Worm (Caenorhabditis elegans): ENCODE measurements around the gene C01B10.6.
A peak's percentile ranks its signal among the peaks of the same experiment; 100 is the strongest.

C01B10.6 gene

DNA sequence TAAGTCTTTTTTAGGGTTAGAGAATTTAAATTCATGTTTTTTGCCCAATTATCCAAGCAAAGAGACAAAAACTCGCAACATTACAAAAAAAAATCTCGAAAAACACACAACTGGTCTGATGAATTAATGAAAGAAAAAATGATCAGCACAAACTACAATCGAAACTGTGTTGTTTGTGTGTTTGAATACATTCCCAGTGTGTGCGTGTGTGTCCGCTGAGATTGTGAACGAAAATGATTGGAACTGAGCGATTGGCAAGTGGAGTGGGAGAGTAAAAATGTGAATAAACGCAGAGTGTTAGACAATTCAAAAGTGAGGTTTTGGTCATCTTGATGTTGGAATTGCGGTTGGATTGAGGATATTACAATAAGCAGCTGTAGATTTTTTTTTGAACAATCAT lies 33.4 kb upstream of the C01B10.6 start:
- TF ChIP-seq fos-1 (tag; optimal IDR thresholded peaks at IDR 0.05) (no peak), R02D3.7 (tag; optimal IDR thresholded peaks at IDR 0.05) (no peak), mml-1 (tag; optimal IDR thresholded peaks at IDR 0.05) (no peak), fkh-10 (GFP tag; optimal IDR thresholded peaks at IDR 0.05) (no peak), nhr-25 (tag; optimal IDR thresholded peaks at IDR 0.05) (peak; percentile 3), elt-2 (tag; optimal IDR thresholded peaks at IDR 0.05) (no peak), ama-1 (optimal IDR thresholded peaks at IDR 0.05) (peak; percentile 14), nhr-12 (tag; optimal IDR thresholded peaks at IDR 0.05) (no peak), pha-4 (tag; optimal IDR thresholded peaks at IDR 0.05) (peak; percentile 38), pqm-1 (tag; optimal IDR thresholded peaks at IDR 0.05) (no peak), elt-3 (tag; optimal IDR thresholded peaks at IDR 0.05) (no peak), elt-1 (tag; optimal IDR thresholded peaks at IDR 0.05) (no peak), jun-1 (tag; optimal IDR thresholded peaks at IDR 0.05) (no peak)

ce11 chrIV:6607059-6607458 lies 32.9 kb upstream of the C01B10.6 start:
- TF ChIP-seq egl-27 (tag; optimal IDR thresholded peaks at IDR 0.05) (no peak), egl-5 (tag; optimal IDR thresholded peaks at IDR 0.05) (no peak), jun-1 (tag; optimal IDR thresholded peaks at IDR 0.05) (no peak), elt-2 (tag; optimal IDR thresholded peaks at IDR 0.05) (peak; percentile 56)

ce11 chrIV:6613296-6613695 lies 26.7 kb upstream of the C01B10.6 start, which contains the start of gene drh-1:
Gene drh-1 (minus strand): TSS chrIV:6613353.
- TF ChIP-seq ama-1 (optimal IDR thresholded peaks at IDR 0.05) (peak; percentile 12), pha-4 (tag; optimal IDR thresholded peaks at IDR 0.05) (peak; percentile 63), elt-2 (tag; optimal IDR thresholded peaks at IDR 0.05) (peak; percentile 22), hmg-11 (tag; optimal IDR thresholded peaks at IDR 0.05) (peak; percentile 23), zag-1 (tag; optimal IDR thresholded peaks at IDR 0.05) (no peak), nfya-1 (tag; optimal IDR thresholded peaks at IDR 0.05; ENCODE audit: insufficient read depth) (peak; percentile 44), mdl-1 (tag; optimal IDR thresholded peaks at IDR 0.05) (no peak), unc-62 (GFP tag; optimal IDR thresholded peaks at IDR 0.05) (no peak)

ce11 chrIV:6618607-6619006 lies 21.4 kb upstream of the C01B10.6 start:
- TF ChIP-seq nhr-12 (tag; optimal IDR thresholded peaks at IDR 0.05) (no peak), zag-1 (tag; optimal IDR thresholded peaks at IDR 0.05) (no peak), elt-2 (tag; optimal IDR thresholded peaks at IDR 0.05) (peak; percentile 29), ceh-28 (tag; optimal IDR thresholded peaks at IDR 0.05) (no peak), nfya-1 (tag; optimal IDR thresholded peaks at IDR 0.05; ENCODE audit: insufficient read depth) (peak; percentile 8), pha-4 (tag; optimal IDR thresholded peaks at IDR 0.05) (peak; percentile 19)

ce11 chrIV:6621252-6621651 lies 18.7 kb upstream of the C01B10.6 start, which contains the start of gene C01B10.3:
Gene C01B10.3 (minus strand): TSS chrIV:6621352.
- TF ChIP-seq nhr-25 (tag; optimal IDR thresholded peaks at IDR 0.05) (no peak), nhr-23 (tag; optimal IDR thresholded peaks at IDR 0.05) (no peak), nfya-1 (tag; optimal IDR thresholded peaks at IDR 0.05; ENCODE audit: insufficient read depth) (no peak), fkh-10 (GFP tag; optimal IDR thresholded peaks at IDR 0.05) (no peak), elt-1 (tag; optimal IDR thresholded peaks at IDR 0.05) (no peak), nhr-12 (tag; optimal IDR thresholded peaks at IDR 0.05) (no peak), nhr-11 (tag; optimal IDR thresholded peaks at IDR 0.05) (no peak), ceh-28 (tag; optimal IDR thresholded peaks at IDR 0.05) (no peak), elt-3 (tag; optimal IDR thresholded peaks at IDR 0.05) (no peak), snpc-4 (tag; optimal IDR thresholded peaks at IDR 0.05) (no peak), fos-1 (tag; optimal IDR thresholded peaks at IDR 0.05) (no peak), pqm-1 (tag; optimal IDR thresholded peaks at IDR 0.05) (no peak), egl-5 (tag; optimal IDR thresholded peaks at IDR 0.05) (no peak), skn-1 (tag; optimal IDR thresholded peaks at IDR 0.05) (no peak)

DNA sequence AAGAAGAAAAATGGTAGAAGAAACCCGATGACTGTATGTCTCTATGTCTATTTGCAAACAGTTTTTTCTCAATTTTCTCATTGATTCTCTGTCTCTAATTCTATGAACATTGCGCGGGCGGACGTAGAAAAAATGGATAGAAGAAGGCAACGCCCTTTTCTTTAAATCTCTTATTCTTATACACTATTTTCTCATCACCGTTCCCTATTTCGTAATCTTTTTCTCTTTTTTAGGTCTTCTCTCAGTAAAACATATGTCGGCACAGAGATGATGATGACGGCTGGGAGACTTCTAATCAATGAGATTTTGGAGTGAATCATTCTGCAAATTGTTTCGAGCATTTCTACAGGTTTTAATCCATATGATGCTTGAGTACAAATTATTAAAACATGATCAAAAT lies 17.8 kb upstream of the C01B10.6 start:
- peak; percentile 20 for TF ChIP-seq nfya-1 (tag; optimal IDR thresholded peaks at IDR 0.05; ENCODE audit: insufficient read depth)
- peak; percentile 76 for TF ChIP-seq nhr-23 (tag; optimal IDR thresholded peaks at IDR 0.05)
- TF ChIP-seq tbx-2 (tag; optimal IDR thresholded peaks at IDR 0.05), result no peak
- peak; percentile 70 for TF ChIP-seq nhr-25 (tag; optimal IDR thresholded peaks at IDR 0.05)
- TF ChIP-seq ama-1 (optimal IDR thresholded peaks at IDR 0.05), result no peak
- no peak for TF ChIP-seq jun-1 (tag; optimal IDR thresholded peaks at IDR 0.05)
- no peak for TF ChIP-seq nhr-43 (tag; optimal IDR thresholded peaks at IDR 0.05; ENCODE audit: poor library complexity, severe bottlenecking)
- peak; percentile 38 for TF ChIP-seq ceh-28 (tag; optimal IDR thresholded peaks at IDR 0.05)
- no peak for TF ChIP-seq elt-1 (tag; optimal IDR thresholded peaks at IDR 0.05)
- no peak for TF ChIP-seq pqm-1 (tag; optimal IDR thresholded peaks at IDR 0.05)
- TF ChIP-seq pha-4 (tag; optimal IDR thresholded peaks at IDR 0.05), result peak; percentile 36
- peak in 1 of 3 experiments; percentile 73 for TF ChIP-seq elt-3 (tag; optimal IDR thresholded peaks at IDR 0.05)
- TF ChIP-seq nhr-77 (tag; optimal IDR thresholded peaks at IDR 0.05), result no peak
- no peak for TF ChIP-seq unc-39 (tag; optimal IDR thresholded peaks at IDR 0.05)
- TF ChIP-seq zag-1 (tag; optimal IDR thresholded peaks at IDR 0.05), result no peak

Measured in whole organism, L3 larva.